Worm (Caenorhabditis elegans) whole organism, L4 larva: ENCODE measurements around the gene Y94H6A.12.
A peak's percentile ranks its signal among the peaks of the same experiment; 100 is the strongest.
"Not testable (repeated sequence)": the region's sequence is repeated elsewhere in the genome, so short reads cannot be mapped to it uniquely, and the experiment has no call there.

Source experiments
- F10B5.3 ChIP-seq: sonication (generic microtip); optimal IDR thresholded peaks from 2 replicates; lab custom pipeline; 2016; ENCODE audit warnings: mild to moderate bottlenecking, missing genetic modification characterization, missing compliant biosample characterization
- F37D6.2 ChIP-seq: sonication (generic microtip); optimal IDR thresholded peaks from 2 replicates; lab custom pipeline; 2016; ENCODE audit warnings: mild to moderate bottlenecking, missing genetic modification characterization, missing compliant biosample characterization
- T26A8.4 ChIP-seq: fragments of 200-800 bp; sonication (Bioruptor generic); IDR thresholded peaks from 2 replicates; pipeline ENCODE4 v1.3.6; 2022; ENCODE audit warnings: missing genetic modification characterization, missing compliant biosample characterization
- Y48G9A.11 ChIP-seq: fragments of 200-800 bp; sonication (Bioruptor generic); IDR thresholded peaks from 2 replicates; pipeline ENCODE4 v1.3.6; 2022; ENCODE audit warnings: missing genetic modification reagents, missing genetic modification characterization, missing compliant biosample characterization
- ama-1 ChIP-seq: fragments of 150-350 bp; optimal IDR thresholded peaks from 2 replicates; lab custom pipeline; 2014; ENCODE audit warnings: inconsistent platforms, mixed read lengths
- attf-4 ChIP-seq: sonication (generic microtip); optimal IDR thresholded peaks from 3 replicates; lab custom pipeline; 2017; ENCODE audit warnings: missing biosample characterization, missing genetic modification characterization
- ceh-20 ChIP-seq: fragments of 200-800 bp; sonication (Bioruptor generic); IDR thresholded peaks from 2 replicates; pipeline ENCODE4 v1.3.6; 2022; ENCODE audit warnings: missing genetic modification reagents, missing genetic modification characterization, missing compliant biosample characterization
- ceh-32 ChIP-seq: sonication (generic microtip); optimal IDR thresholded peaks from 2 replicates; lab custom pipeline; 2016; ENCODE audit warnings: mild to moderate bottlenecking, missing genetic modification characterization, missing compliant biosample characterization; ENCODE audit not compliant: poor library complexity
- ctbp-1 ChIP-seq: fragments of 200-800 bp; sonication (Bioruptor generic); IDR thresholded peaks from 2 replicates; pipeline ENCODE4 v1.3.6; 2022; ENCODE audit warnings: missing genetic modification reagents, missing genetic modification characterization, missing compliant biosample characterization
- daf-12 ChIP-seq: fragments of 150-350 bp; optimal IDR thresholded peaks from 2 replicates; lab custom pipeline; 2014; ENCODE audit warnings: missing biosample characterization, missing genetic modification reagents, missing genetic modification characterization
- daf-8 ChIP-seq: fragments of 200-800 bp; sonication (Bioruptor generic); IDR thresholded peaks from 2 replicates; pipeline ENCODE4 v1.3.6; 2022; ENCODE audit warnings: missing genetic modification characterization, missing compliant biosample characterization
- duxl-1 ChIP-seq: sonication (generic microtip); optimal IDR thresholded peaks from 2 replicates; lab custom pipeline; 2016; ENCODE audit warnings: mild to moderate bottlenecking, missing genetic modification characterization, moderate library complexity, missing compliant biosample characterization; ENCODE audit not compliant: poor library complexity
- egl-27 ChIP-seq: sonication (generic microtip); optimal IDR thresholded peaks from 3 replicates; lab custom pipeline; 2017; ENCODE audit warnings: missing biosample characterization, missing genetic modification reagents, missing genetic modification characterization
- fkh-10 ChIP-seq: fragments of 150-350 bp; optimal IDR thresholded peaks from 2 replicates; lab custom pipeline; 2014; ENCODE audit warnings: missing biosample characterization, missing genetic modification reagents, missing genetic modification characterization
- hif-1 ChIP-seq, 2 experiments: sonication (generic microtip); optimal IDR thresholded peaks; 2 replicates each; lab custom pipeline; 2016 to 2017; ENCODE audit warnings: missing compliant biosample characterization in 2 of 2, missing genetic modification characterization in 2 of 2, missing genetic modification reagents in 2 of 2, missing genotype in 2 of 2, mild to moderate bottlenecking in 1 of 2
- hlh-30 ChIP-seq: sonication (generic microtip); optimal IDR thresholded peaks from 2 replicates; lab custom pipeline; 2017; ENCODE audit warnings: antibody characterized with exemption, mild to moderate bottlenecking, missing genetic modification characterization, missing compliant biosample characterization; ENCODE audit not compliant: insufficient read depth
- jun-1 ChIP-seq: fragments of 150-350 bp; optimal IDR thresholded peaks from 2 replicates; lab custom pipeline; 2014; ENCODE audit warnings: missing biosample characterization, missing genetic modification reagents, missing genetic modification characterization
- lim-7 ChIP-seq: fragments of 200-800 bp; sonication (Bioruptor generic); IDR thresholded peaks from 2 replicates; pipeline ENCODE4 v1.3.6; 2022; ENCODE audit warnings: missing genetic modification characterization, missing compliant biosample characterization
- lin-39 ChIP-seq: fragments of 150-350 bp; optimal IDR thresholded peaks from 2 replicates; lab custom pipeline; 2014; ENCODE audit warnings: missing biosample characterization, missing genetic modification reagents, missing genetic modification characterization
- madf-9 ChIP-seq: fragments of 200-800 bp; sonication (Bioruptor generic); conservative IDR thresholded peaks from 2 replicates; pipeline ENCODE4 v1.3.6; 2022; ENCODE audit warnings: missing genetic modification reagents, missing genetic modification characterization, missing compliant biosample characterization
- mxl-3 ChIP-seq: fragments of 200-800 bp; sonication (Bioruptor generic); optimal IDR thresholded peaks from 2 replicates; lab custom pipeline; 2018; ENCODE audit warnings: mild to moderate bottlenecking, missing genetic modification characterization, missing compliant biosample characterization
- nhr-10 ChIP-seq: fragments of 150-350 bp; optimal IDR thresholded peaks from 2 replicates; lab custom pipeline; 2014; ENCODE audit warnings: missing biosample characterization, missing genetic modification characterization
- nhr-102 ChIP-seq: sonication (generic microtip); optimal IDR thresholded peaks from 2 replicates; lab custom pipeline; 2016; ENCODE audit warnings: mild to moderate bottlenecking, missing genetic modification characterization, moderate library complexity, missing compliant biosample characterization
- nhr-11 ChIP-seq: fragments of 150-350 bp; optimal IDR thresholded peaks from 2 replicates; lab custom pipeline; 2014; ENCODE audit warnings: missing biosample characterization, missing genetic modification characterization
- nhr-237 ChIP-seq: sonication (generic microtip); optimal IDR thresholded peaks from 2 replicates; lab custom pipeline; 2017; ENCODE audit warnings: missing biosample characterization, missing genetic modification characterization
- nhr-25 ChIP-seq: sonication (generic microtip); optimal IDR thresholded peaks from 2 replicates; lab custom pipeline; 2017; ENCODE audit warnings: missing genetic modification characterization, mild to moderate bottlenecking, missing compliant biosample characterization, antibody characterized with exemption, moderate library complexity, borderline replicate concordance; ENCODE audit not compliant: insufficient read depth
- nhr-28 ChIP-seq: fragments of 150-350 bp; optimal IDR thresholded peaks from 2 replicates; lab custom pipeline; 2014; ENCODE audit warnings: missing biosample characterization, missing genetic modification characterization
- nhr-41 ChIP-seq: fragments of 200-800 bp; sonication (Bioruptor generic); IDR thresholded peaks from 2 replicates; pipeline ENCODE4 v1.3.6; 2022; ENCODE audit warnings: missing genetic modification reagents, missing genetic modification characterization, missing compliant biosample characterization
- nhr-48 ChIP-seq: sonication (generic microtip); optimal IDR thresholded peaks from 2 replicates; lab custom pipeline; 2016; ENCODE audit warnings: mild to moderate bottlenecking, missing genetic modification characterization, missing compliant biosample characterization
- nhr-76 ChIP-seq: fragments of 150-350 bp; optimal IDR thresholded peaks from 2 replicates; lab custom pipeline; 2014; ENCODE audit warnings: missing biosample characterization, missing genetic modification characterization
- pha-4 ChIP-seq, 2 experiments: fragments of 150-350 bp in 1 of 2; fragments of 200-800 bp in 1 of 2; sonication (Bioruptor generic) in 1 of 2; IDR thresholded peaks in 1 of 2; optimal IDR thresholded peaks in 1 of 2; 2 replicates each; pipeline versions ENCODE4 v1.3.6 to Lab custom; 2014 to 2022; ENCODE audit warnings: missing genetic modification characterization in 2 of 2, missing genetic modification reagents in 2 of 2, missing biosample characterization in 1 of 2, missing compliant biosample characterization in 1 of 2
- pqm-1 ChIP-seq: sonication (generic microtip); optimal IDR thresholded peaks from 2 replicates; lab custom pipeline; 2017; ENCODE audit warnings: missing biosample characterization, missing genetic modification characterization
- snpc-1.2 ChIP-seq: fragments of 200-800 bp; sonication (Bioruptor generic); IDR thresholded peaks from 2 replicates; pipeline ENCODE4 v1.3.6; 2022; ENCODE audit warnings: missing genetic modification reagents, missing genetic modification characterization, missing compliant biosample characterization
- snpc-4 ChIP-seq: fragments of 150-350 bp; optimal IDR thresholded peaks from 2 replicates; lab custom pipeline; 2014; ENCODE audit warnings: missing biosample characterization, missing genetic modification characterization
- tag-97 ChIP-seq: fragments of 200-800 bp; sonication (Bioruptor generic); IDR thresholded peaks from 2 replicates; pipeline ENCODE4 v1.3.6; 2022; ENCODE audit warnings: missing genetic modification characterization, missing compliant biosample characterization
- unc-130 ChIP-seq: sonication (generic microtip); optimal IDR thresholded peaks from 2 replicates; lab custom pipeline; 2016; ENCODE audit warnings: missing genetic modification reagents, missing genetic modification characterization, missing compliant biosample characterization
- zag-1 ChIP-seq: fragments of 150-350 bp; optimal IDR thresholded peaks from 2 replicates; lab custom pipeline; 2014; ENCODE audit warnings: missing biosample characterization, missing genetic modification characterization
- zfp-3 ChIP-seq: fragments of 200-800 bp; sonication (Bioruptor generic); conservative IDR thresholded peaks from 2 replicates; pipeline ENCODE4 v1.3.6; 2022; ENCODE audit warnings: missing genetic modification reagents, missing genetic modification characterization, missing compliant biosample characterization
- ztf-7 ChIP-seq: fragments of 150-350 bp; optimal IDR thresholded peaks from 2 replicates; lab custom pipeline; 2014; ENCODE audit warnings: missing biosample characterization, missing genetic modification characterization

The Y94H6A.12 gene

ce11 chrIV:2725784-2726183 is 12.9 kb upstream of the Y94H6A.12 start, which contains the start of gene ubxn-2 (continued):
- TF ChIP-seq zag-1 (no peak), mxl-3 (GFP tag; lab: Kevin White, UChicago) (peak; percentile 65), unc-130 (GFP tag; lab: Kevin White, UChicago) (peak; percentile 37), nhr-76 (no peak), F10B5.3 (tag; lab: Kevin White, UChicago) (peak; percentile 25), fkh-10 (peak; percentile 34), jun-1 (tag; lab: Kevin White, UChicago) (peak; percentile 35), T26A8.4 (peak; percentile 70), hif-1 (tag; optimal IDR thresholded peaks at IDR 0.05; lab: Kevin White, UChicago) (peak in 1 of 2 experiments; percentile 61), snpc-1.2 (no peak), tag-97 (no peak), lim-7 (GFP tag; lab: Robert Waterston, UW) (no peak), lin-39 (no peak), nhr-237 (tag; lab: Kevin White, UChicago) (no peak), madf-9 (GFP tag; lab: Robert Waterston, UW) (no peak), ztf-7 (tag; lab: Kevin White, UChicago) (peak; percentile 80), egl-27 (tag; lab: Kevin White, UChicago) (no peak), duxl-1 (peak; percentile 27), nhr-102 (tag; lab: Kevin White, UChicago) (peak; percentile 78), pha-4 (GFP tag; IDR thresholded peaks at IDR 0.05; lab: Robert Waterston, UW) (peak; percentile 67), pha-4 (tag; optimal IDR thresholded peaks at IDR 0.05; lab: Kevin White, UChicago) (no peak), hlh-30 (tag; lab: Kevin White, UChicago) (peak; percentile 67), ctbp-1 (GFP tag; lab: Robert Waterston, UW) (no peak), Y48G9A.11 (GFP tag; lab: Robert Waterston, UW) (no peak), nhr-48 (tag; lab: Kevin White, UChicago) (peak; percentile 28), daf-12 (tag; lab: Kevin White, UChicago) (no peak), F37D6.2 (tag; lab: Kevin White, UChicago) (peak; percentile 48), zfp-3 (GFP tag; lab: Robert Waterston, UW) (no peak; the same call in 1 of the 2 replicates), snpc-4 (tag; lab: Kevin White, UChicago) (no peak), nhr-10 (tag; lab: Kevin White, UChicago) (no peak), ceh-20 (no peak), ceh-32 (no peak), ama-1 (lab: Kevin White, UChicago) (no peak), nhr-41 (GFP tag; lab: Robert Waterston, UW) (no peak), nhr-11 (tag; lab: Kevin White, UChicago) (peak; percentile 24), nhr-25 (peak; percentile 15)

- not testable (repeated sequence) for TF ChIP-seq attf-4 (tag; lab: Kevin White, UChicago); T26A8.4; pqm-1 (tag; lab: Kevin White, UChicago)
Measured at ce11 chrIV:2719734-2720133, 6.9 kb upstream of the Y94H6A.12 start, which contains the start of gene ndua-12. ndua-12 (minus strand) TSS chrIV:2719834.

- not testable (repeated sequence) for TF ChIP-seq daf-8 (GFP tag; lab: Robert Waterston, UW); nhr-76; nhr-28 (tag; lab: Kevin White, UChicago)
Measured at ce11 chrIV:2716474-2716873, 3.6 kb upstream of the Y94H6A.12 start, which contains the start of gene Y94H6A.7. Y94H6A.7 (minus strand) TSS chrIV:2716574.
